Fruit fly (Drosophila melanogaster): ENCODE data around the gene CG3777.

dm6 chrX:255369-255768, 24.1 kb upstream of the CG3777 start, which contains the start of gene cin:
- peak; percentile 40 for TF ChIP-seq D1 (tag; optimal IDR thresholded peaks at IDR 0.05)
- no peak for TF ChIP-seq CG13204 (GFP tag; optimal IDR thresholded peaks at IDR 0.05)
